Worm (Caenorhabditis elegans) whole organism, mixed stage, embryonic: ENCODE measurements around the gene F01F1.14.

Source experiments
- bed-3 ChIP-seq: fragments of 200-800 bp; sonication (Bioruptor generic); optimal IDR thresholded peaks from 3 replicates; lab custom pipeline; 2018; ENCODE audit warnings: mild to moderate bottlenecking, missing genetic modification characterization, moderate library complexity, missing compliant biosample characterization
- ces-1 ChIP-seq: fragments of 150-350 bp; optimal IDR thresholded peaks from 2 replicates; lab custom pipeline; 2014; ENCODE audit warnings: missing biosample characterization, missing genetic modification reagents, missing genetic modification characterization
- elt-3 ChIP-seq: fragments of 150-350 bp; optimal IDR thresholded peaks from 2 replicates; lab custom pipeline; 2014; ENCODE audit warnings: missing biosample characterization, missing genetic modification characterization
- lin-13 ChIP-seq: fragments of 150-350 bp; optimal IDR thresholded peaks from 2 replicates; lab custom pipeline; 2014; ENCODE audit warnings: missing biosample characterization, missing genetic modification characterization
- lsy-2 ChIP-seq: fragments of 150-350 bp; optimal IDR thresholded peaks from 2 replicates; lab custom pipeline; 2014; ENCODE audit warnings: missing biosample characterization, missing genetic modification characterization
- nhr-12 ChIP-seq: fragments of 150-350 bp; optimal IDR thresholded peaks from 2 replicates; lab custom pipeline; 2014; ENCODE audit warnings: missing biosample characterization, missing genetic modification characterization
- nhr-76 ChIP-seq: sonication (generic microtip); optimal IDR thresholded peaks from 2 replicates; lab custom pipeline; 2017; ENCODE audit warnings: missing biosample characterization, missing genetic modification characterization
- pha-4 ChIP-seq: fragments of 150-350 bp; optimal IDR thresholded peaks from 2 replicates; lab custom pipeline; 2018; ENCODE audit warnings: missing biosample characterization, missing genetic modification reagents, missing genetic modification characterization
- unc-39 ChIP-seq: fragments of 150-350 bp; optimal IDR thresholded peaks from 2 replicates; lab custom pipeline; 2014; ENCODE audit warnings: missing biosample characterization, missing genetic modification characterization
- unc-62 ChIP-seq: fragments of 150-350 bp; optimal IDR thresholded peaks from 2 replicates; lab custom pipeline; 2014; ENCODE audit warnings: missing biosample characterization, missing genetic modification reagents, missing genetic modification characterization
- ztf-11 ChIP-seq: fragments of 150-350 bp; optimal IDR thresholded peaks from 2 replicates; lab custom pipeline; 2014; ENCODE audit warnings: missing biosample characterization, missing genetic modification characterization

ce11 chrIII:5908408-5908807, 25.7 kb upstream of the F01F1.14 start, which contains the start of gene C28H8.3:
- no peak for TF ChIP-seq elt-3 (tag; lab: Kevin White, UChicago)
- no peak for TF ChIP-seq ztf-11 (tag; lab: Kevin White, UChicago)
- TF ChIP-seq unc-39 (tag; lab: Kevin White, UChicago): no peak
- TF ChIP-seq ces-1: no peak
- TF ChIP-seq lsy-2 (tag; lab: Kevin White, UChicago): no peak
- no peak for TF ChIP-seq nhr-12 (tag; lab: Kevin White, UChicago)
- no peak for TF ChIP-seq unc-62
- no peak for TF ChIP-seq lin-13 (tag; lab: Kevin White, UChicago)
- TF ChIP-seq nhr-76 (tag; lab: Kevin White, UChicago): no peak
- TF ChIP-seq bed-3 (GFP tag; lab: Kevin White, UChicago): no peak
- no peak for TF ChIP-seq pha-4
